Fruit fly (Drosophila melanogaster) whole organism, prepupa: ENCODE data around the gene Or88a.

Experiments
- Blimp-1 ChIP-seq: fragments of 200-800 bp; sonication (Bioruptor generic); optimal IDR thresholded peaks from 3 replicates; lab custom pipeline; 2017; ENCODE audit warnings: missing biosample characterization, missing genetic modification characterization, mild to moderate bottlenecking, moderate library complexity, missing genetic modification reagents
- CG10669 ChIP-seq: fragments of 200-800 bp; sonication (Bioruptor generic); optimal IDR thresholded peaks from 3 replicates; lab custom pipeline; 2018; ENCODE audit warnings: missing biosample characterization, mild to moderate bottlenecking, missing genetic modification characterization, moderate library complexity
- CG16779 ChIP-seq: fragments of 200-800 bp; sonication (Bioruptor generic); optimal IDR thresholded peaks from 3 replicates; lab custom pipeline; 2017; ENCODE audit warnings: missing biosample characterization, mild to moderate bottlenecking, missing genetic modification characterization
- CG8632 ChIP-seq: fragments of 200-800 bp; sonication (Bioruptor generic); optimal IDR thresholded peaks from 3 replicates; lab custom pipeline; 2016; ENCODE audit warnings: missing biosample characterization, missing genetic modification characterization
- Sox102F ChIP-seq: fragments of 200-800 bp; sonication (Bioruptor generic); optimal IDR thresholded peaks from 2 replicates; lab custom pipeline; 2016; ENCODE audit warnings: missing biosample characterization, mild to moderate bottlenecking, missing genetic modification characterization
- Sox14 ChIP-seq: fragments of 200-800 bp; sonication (Bioruptor generic); optimal IDR thresholded peaks from 3 replicates; lab custom pipeline; 2016; ENCODE audit warnings: missing biosample characterization, missing genetic modification characterization
- Sox15 ChIP-seq: fragments of 200-800 bp; sonication (Bioruptor generic); optimal IDR thresholded peaks from 3 replicates; lab custom pipeline; 2016; ENCODE audit warnings: missing biosample characterization, missing genetic modification characterization

DNA sequence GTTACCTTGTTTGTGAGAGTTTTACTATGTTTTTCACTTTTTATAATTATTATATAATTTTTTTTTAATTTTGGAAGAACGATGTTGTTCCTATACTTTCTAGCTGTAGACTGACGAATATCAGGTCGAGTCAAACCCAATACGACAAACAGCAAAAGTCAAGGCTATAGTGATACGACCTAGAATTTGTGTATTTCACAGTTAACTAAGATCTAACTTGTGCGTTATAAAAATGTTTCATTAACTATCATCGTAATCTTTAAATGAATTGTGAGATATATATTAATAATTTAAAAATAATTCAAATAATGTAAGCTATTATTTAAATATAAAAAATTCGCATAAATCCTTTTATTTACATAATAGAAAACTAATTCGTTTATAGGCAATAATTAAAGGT, 11.3 kb upstream of the Or88a start, which contains the start of gene CG9920:
- no peak for TF ChIP-seq CG10669
- TF ChIP-seq Sox102F (GFP tag; lab: Kevin White, UChicago) = no peak
- no peak for TF ChIP-seq CG16779 (tag; lab: Kevin White, UChicago)
- TF ChIP-seq Sox14 (GFP tag; lab: Kevin White, UChicago) = no peak
- no peak for TF ChIP-seq Blimp-1 (GFP tag; lab: Kevin White, UChicago)
- TF ChIP-seq CG8632 = no peak
- TF ChIP-seq Sox15 (GFP tag; lab: Kevin White, UChicago) = no peak
